Worm (Caenorhabditis elegans) whole organism, late embryonic: ENCODE results near the gene F12A10.6.

Source experiments
- C08G9.2 ChIP-seq: sonication (generic microtip); optimal IDR thresholded peaks from 2 replicates; lab custom pipeline; 2016; ENCODE audit warnings: mild to moderate bottlenecking, missing genetic modification characterization, moderate library complexity, missing compliant biosample characterization
- C38D4.7 ChIP-seq: fragments of 200-800 bp; sonication (Bioruptor generic); optimal IDR thresholded peaks from 2 replicates; lab custom pipeline; 2018; ENCODE audit warnings: mild to moderate bottlenecking, missing genetic modification characterization, moderate library complexity, missing compliant biosample characterization
- K02D7.2 ChIP-seq: sonication (generic microtip); optimal IDR thresholded peaks from 2 replicates; lab custom pipeline; 2017; ENCODE audit warnings: mild to moderate bottlenecking, missing genetic modification characterization, missing compliant biosample characterization
- T23F11.4 ChIP-seq: fragments of 200-800 bp; sonication (Bioruptor generic); optimal IDR thresholded peaks from 2 replicates; lab custom pipeline; 2018; ENCODE audit warnings: mild to moderate bottlenecking, missing genetic modification characterization, missing compliant biosample characterization
- Y22D7AL.16 ChIP-seq: sonication (generic microtip); optimal IDR thresholded peaks from 2 replicates; lab custom pipeline; 2016; ENCODE audit warnings: missing genetic modification characterization, missing compliant biosample characterization
- ahr-1 ChIP-seq: sonication (generic microtip); optimal IDR thresholded peaks from 2 replicates; lab custom pipeline; 2016; ENCODE audit warnings: missing genetic modification characterization, missing compliant biosample characterization
- ama-1 ChIP-seq: fragments of 150-350 bp; optimal IDR thresholded peaks from 2 replicates; lab custom pipeline; 2014
- ceh-18 ChIP-seq: sonication (generic microtip); optimal IDR thresholded peaks from 2 replicates; lab custom pipeline; 2016; ENCODE audit warnings: missing genetic modification characterization, missing compliant biosample characterization
- ceh-19 ChIP-seq: fragments of 200-800 bp; sonication (Bioruptor generic); optimal IDR thresholded peaks from 2 replicates; lab custom pipeline; 2018; ENCODE audit warnings: mild to moderate bottlenecking, missing genetic modification characterization, missing compliant biosample characterization
- ceh-2 ChIP-seq: sonication (generic microtip); optimal IDR thresholded peaks from 2 replicates; lab custom pipeline; 2016; ENCODE audit warnings: missing genotype, missing genetic modification characterization, missing compliant biosample characterization
- ceh-22 ChIP-seq: sonication (generic microtip); optimal IDR thresholded peaks from 2 replicates; lab custom pipeline; 2017; ENCODE audit warnings: missing biosample characterization, missing genetic modification characterization
- ceh-24 ChIP-seq: sonication (generic microtip); optimal IDR thresholded peaks from 2 replicates; lab custom pipeline; 2016; ENCODE audit warnings: mild to moderate bottlenecking, missing genetic modification characterization, missing compliant biosample characterization
- ceh-30 ChIP-seq: fragments of 150-350 bp; optimal IDR thresholded peaks from 2 replicates; lab custom pipeline; 2014; ENCODE audit warnings: missing biosample characterization, missing genetic modification characterization
- ceh-31 ChIP-seq: sonication (generic microtip); optimal IDR thresholded peaks from 2 replicates; lab custom pipeline; 2016; ENCODE audit warnings: missing genetic modification characterization, missing compliant biosample characterization
- ceh-34 ChIP-seq: sonication (generic microtip); optimal IDR thresholded peaks from 2 replicates; lab custom pipeline; 2016; ENCODE audit warnings: mild to moderate bottlenecking, missing genetic modification characterization, missing compliant biosample characterization
- ceh-45 ChIP-seq: fragments of 200-800 bp; sonication (Bioruptor generic); IDR thresholded peaks from 2 replicates; pipeline ENCODE4 v1.3.6; 2022; ENCODE audit warnings: missing genetic modification reagents, missing genetic modification characterization, missing compliant biosample characterization
- ceh-6 ChIP-seq: fragments of 200-800 bp; sonication (Bioruptor generic); optimal IDR thresholded peaks from 2 replicates; lab custom pipeline; 2018; ENCODE audit warnings: mild to moderate bottlenecking, missing genetic modification characterization, missing compliant biosample characterization
- ceh-9 ChIP-seq: sonication (generic microtip); optimal IDR thresholded peaks from 2 replicates; lab custom pipeline; 2016; ENCODE audit warnings: mild to moderate bottlenecking, missing genetic modification characterization, inconsistent platforms, missing compliant biosample characterization
- che-1 ChIP-seq: sonication (generic microtip); optimal IDR thresholded peaks from 2 replicates; lab custom pipeline; 2016; ENCODE audit warnings: mild to moderate bottlenecking, missing genetic modification characterization, missing compliant biosample characterization
- elt-4 ChIP-seq: sonication (generic microtip); optimal IDR thresholded peaks from 2 replicates; lab custom pipeline; 2016; ENCODE audit warnings: missing genetic modification characterization, missing compliant biosample characterization
- ets-4 ChIP-seq: sonication (generic microtip); optimal IDR thresholded peaks from 2 replicates; lab custom pipeline; 2016; ENCODE audit warnings: missing genetic modification characterization, missing compliant biosample characterization
- fax-1 ChIP-seq: sonication (generic microtip); optimal IDR thresholded peaks from 2 replicates; lab custom pipeline; 2016; ENCODE audit warnings: missing genotype, missing genetic modification characterization, missing compliant biosample characterization
- fkh-10 ChIP-seq: fragments of 150-350 bp; optimal IDR thresholded peaks from 2 replicates; lab custom pipeline; 2014; ENCODE audit warnings: missing biosample characterization, missing genetic modification reagents, missing genetic modification characterization
- fkh-6 ChIP-seq: sonication (generic microtip); optimal IDR thresholded peaks from 2 replicates; lab custom pipeline; 2016; ENCODE audit warnings: missing genetic modification characterization, missing compliant biosample characterization
- gmeb-2 ChIP-seq: sonication (generic microtip); optimal IDR thresholded peaks from 2 replicates; lab custom pipeline; 2016; ENCODE audit warnings: missing genetic modification characterization, inconsistent platforms, missing compliant biosample characterization
- hlh-13 ChIP-seq: fragments of 200-800 bp; sonication (Bioruptor generic); optimal IDR thresholded peaks from 2 replicates; lab custom pipeline; 2018; ENCODE audit warnings: mild to moderate bottlenecking, missing genetic modification characterization, missing compliant biosample characterization
- hlh-6 ChIP-seq: sonication (generic microtip); optimal IDR thresholded peaks from 2 replicates; lab custom pipeline; 2016; ENCODE audit warnings: missing genotype, missing genetic modification characterization, missing compliant biosample characterization
- lim-6 ChIP-seq: sonication (generic microtip); optimal IDR thresholded peaks from 2 replicates; lab custom pipeline; 2016; ENCODE audit warnings: missing genetic modification characterization, missing compliant biosample characterization
- madf-2 ChIP-seq: sonication (generic microtip); optimal IDR thresholded peaks from 2 replicates; lab custom pipeline; 2017; ENCODE audit warnings: missing genetic modification characterization, missing compliant biosample characterization
- mec-3 ChIP-seq: sonication (generic microtip); optimal IDR thresholded peaks from 2 replicates; lab custom pipeline; 2016; ENCODE audit warnings: borderline replicate concordance, missing genetic modification characterization, missing compliant biosample characterization
- nfya-1 ChIP-seq: sonication (generic microtip); optimal IDR thresholded peaks from 2 replicates; lab custom pipeline; 2017; ENCODE audit warnings: missing genetic modification characterization, mild to moderate bottlenecking, missing compliant biosample characterization, antibody characterized with exemption, moderate library complexity
- nhr-11 ChIP-seq: fragments of 150-350 bp; optimal IDR thresholded peaks from 2 replicates; lab custom pipeline; 2014; ENCODE audit warnings: missing biosample characterization, missing genetic modification characterization
- odd-2 ChIP-seq: sonication (generic microtip); optimal IDR thresholded peaks from 2 replicates; lab custom pipeline; 2017; ENCODE audit warnings: antibody characterized with exemption, mild to moderate bottlenecking, missing genetic modification characterization, missing compliant biosample characterization
- pat-9 ChIP-seq: fragments of 200-800 bp; sonication (Bioruptor generic); optimal IDR thresholded peaks from 2 replicates; lab custom pipeline; 2018; ENCODE audit warnings: mild to moderate bottlenecking, missing genetic modification characterization, moderate library complexity, missing compliant biosample characterization
- pax-1 ChIP-seq: fragments of 150-350 bp; optimal IDR thresholded peaks from 2 replicates; lab custom pipeline; 2014; ENCODE audit warnings: missing biosample characterization, missing genetic modification characterization
- pha-4 ChIP-seq: fragments of 150-350 bp; optimal IDR thresholded peaks from 2 replicates; lab custom pipeline; 2018; ENCODE audit warnings: missing biosample characterization, missing genetic modification reagents, missing genetic modification characterization
- pqm-1 ChIP-seq: sonication (generic microtip); optimal IDR thresholded peaks from 2 replicates; lab custom pipeline; 2016; ENCODE audit warnings: missing genetic modification characterization, missing compliant biosample characterization
- pros-1 ChIP-seq: fragments of 150-350 bp; optimal IDR thresholded peaks from 2 replicates; lab custom pipeline; 2014; ENCODE audit warnings: missing biosample characterization, missing genetic modification reagents, missing genetic modification characterization
- ref-2 ChIP-seq: sonication (generic microtip); optimal IDR thresholded peaks from 2 replicates; lab custom pipeline; 2016; ENCODE audit warnings: missing genetic modification characterization, missing compliant biosample characterization
- sox-4 ChIP-seq: sonication (generic microtip); optimal IDR thresholded peaks from 2 replicates; lab custom pipeline; 2017; ENCODE audit warnings: mild to moderate bottlenecking, missing genetic modification characterization, inconsistent platforms, missing compliant biosample characterization
- tbx-2 ChIP-seq: sonication (generic microtip); optimal IDR thresholded peaks from 2 replicates; lab custom pipeline; 2016; ENCODE audit warnings: missing genetic modification characterization, missing compliant biosample characterization
- tbx-7 ChIP-seq: sonication (generic microtip); optimal IDR thresholded peaks from 2 replicates; lab custom pipeline; 2016; ENCODE audit warnings: missing genotype, missing genetic modification characterization, missing compliant biosample characterization
- ttx-3 ChIP-seq: sonication (generic microtip); optimal IDR thresholded peaks from 2 replicates; lab custom pipeline; 2016; ENCODE audit warnings: missing genetic modification reagents, missing genetic modification characterization, missing compliant biosample characterization
- unc-3 ChIP-seq, 2 experiments: fragments of 200-800 bp in 1 of 2; sonication (Bioruptor generic) in 1 of 2; sonication (generic microtip) in 1 of 2; conservative IDR thresholded peaks in 1 of 2; optimal IDR thresholded peaks in 1 of 2; 2 replicates each; pipeline versions ENCODE4 v1.3.6 to Lab custom; 2016 to 2022; ENCODE audit warnings: missing compliant biosample characterization in 2 of 2, missing genetic modification characterization in 2 of 2, missing genetic modification reagents in 1 of 2
- unc-42 ChIP-seq: sonication (generic microtip); optimal IDR thresholded peaks from 2 replicates; lab custom pipeline; 2016; ENCODE audit warnings: missing genotype, missing genetic modification characterization, missing compliant biosample characterization
- unc-86 ChIP-seq: sonication (generic microtip); optimal IDR thresholded peaks from 2 replicates; lab custom pipeline; 2016; ENCODE audit warnings: missing genetic modification characterization, missing compliant biosample characterization
- zip-5 ChIP-seq: sonication (generic microtip); optimal IDR thresholded peaks from 2 replicates; lab custom pipeline; 2016; ENCODE audit warnings: missing genetic modification characterization, missing compliant biosample characterization
- ztf-16 ChIP-seq: sonication (generic microtip); optimal IDR thresholded peaks from 2 replicates; lab custom pipeline; 2017; ENCODE audit warnings: missing genetic modification characterization, missing compliant biosample characterization

F12A10.6 gene

DNA sequence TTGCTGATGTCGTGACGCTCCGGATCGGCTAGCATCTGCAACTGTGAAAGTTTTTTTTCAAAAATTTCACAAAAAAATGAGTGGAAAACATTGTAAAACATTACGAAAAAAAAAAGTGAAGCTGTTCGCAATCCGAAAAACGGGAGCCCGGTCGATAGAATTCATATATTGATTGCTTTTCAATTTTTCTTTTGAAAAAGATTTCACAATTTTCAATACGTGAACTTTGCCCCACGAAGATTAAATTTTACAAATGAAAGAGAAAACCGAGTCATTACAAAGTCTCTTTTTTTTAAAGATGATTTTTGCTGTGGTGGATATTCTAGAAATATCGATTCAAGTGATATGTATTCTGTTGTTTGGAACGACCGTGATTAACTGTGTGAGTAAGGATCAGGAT is at the start of gene F12A10.6:
TSS of gene F12A10.6 (minus strand) at position 101 of the 400 bp plus-strand sequence.
- TF ChIP-seq unc-86 (tag; lab: Kevin White, UChicago) (no peak), ceh-45 (GFP tag; lab: Robert Waterston, UW) (no peak), hlh-6 (tag; lab: Kevin White, UChicago) (no peak), Y22D7AL.16 (tag; lab: Kevin White, UChicago) (no peak), ref-2 (tag; lab: Kevin White, UChicago) (no peak), nhr-11 (no peak), ceh-24 (tag; lab: Kevin White, UChicago) (no peak), fkh-6 (tag; lab: Kevin White, UChicago) (no peak), lim-6 (tag; lab: Kevin White, UChicago) (no peak), ceh-2 (tag; lab: Kevin White, UChicago) (no peak), ceh-6 (no peak)

- TF ChIP-seq pha-4 (tag; lab: Kevin White, UChicago) (no peak), elt-4 (tag; lab: Kevin White, UChicago) (no peak), tbx-2 (peak; percentile 95), sox-4 (peak; percentile 68), pqm-1 (peak; percentile 77), ztf-16 (tag; lab: Kevin White, UChicago) (peak; percentile 77), nfya-1 (tag; lab: Kevin White, UChicago) (peak; percentile 89), ceh-19 (GFP tag; lab: Kevin White, UChicago) (peak; percentile 89), ceh-9 (tag; lab: Kevin White, UChicago) (no peak), ceh-34 (tag; lab: Kevin White, UChicago) (peak; percentile 91), ets-4 (tag; lab: Kevin White, UChicago) (peak; percentile 63), ttx-3 (peak; percentile 66), tbx-7 (tag; lab: Kevin White, UChicago) (peak; percentile 29), ref-2 (tag; lab: Kevin White, UChicago) (peak; percentile 82), ceh-2 (tag; lab: Kevin White, UChicago) (peak; percentile 70), ama-1 (peak; percentile 99), C38D4.7 (GFP tag; lab: Kevin White, UChicago) (peak; percentile 70), hlh-6 (tag; lab: Kevin White, UChicago) (peak; percentile 48), mec-3 (no peak), pat-9 (peak; percentile 79), hlh-13 (GFP tag; lab: Kevin White, UChicago) (peak; percentile 64), unc-3 (GFP tag; conservative IDR thresholded peaks at IDR 0.05; lab: Robert Waterston, UW) (peak; percentile 59), unc-3 (tag; optimal IDR thresholded peaks at IDR 0.05; lab: Kevin White, UChicago) (peak; percentile 55), odd-2 (tag; lab: Kevin White, UChicago) (no peak), unc-86 (tag; lab: Kevin White, UChicago) (peak; percentile 71), Y22D7AL.16 (tag; lab: Kevin White, UChicago) (peak; percentile 58), ceh-30 (peak; percentile 29), ceh-45 (GFP tag; lab: Robert Waterston, UW) (no peak), K02D7.2 (peak; percentile 71), gmeb-2 (peak; percentile 56), ceh-24 (tag; lab: Kevin White, UChicago) (peak; percentile 23), lim-6 (tag; lab: Kevin White, UChicago) (peak; percentile 76), unc-42 (tag; lab: Kevin White, UChicago) (peak; percentile 98), ceh-18 (tag; lab: Kevin White, UChicago) (peak; percentile 95), ceh-31 (peak; percentile 91), fkh-6 (tag; lab: Kevin White, UChicago) (peak; percentile 82), che-1 (tag; lab: Kevin White, UChicago) (peak; percentile 59), ahr-1 (tag; lab: Kevin White, UChicago) (peak; percentile 3), fax-1 (tag; lab: Kevin White, UChicago) (peak; percentile 68), fkh-10 (GFP tag; lab: Kevin White, UChicago) (peak; percentile 84), pros-1 (tag; lab: Kevin White, UChicago) (peak; percentile 97), ceh-22 (peak; percentile 18), madf-2 (tag; lab: Kevin White, UChicago) (peak; percentile 68), T23F11.4 (peak; percentile 69), C08G9.2 (tag; lab: Kevin White, UChicago) (peak; percentile 49), pax-1 (tag; lab: Kevin White, UChicago) (peak; percentile 59), zip-5 (tag; lab: Kevin White, UChicago) (peak; percentile 31), ceh-6 (peak; percentile 65)
Observed at ce11 chrII:5543476-5544144, 49.3 kb upstream of the F12A10.6 start.
